Fruit fly (Drosophila melanogaster): ENCODE results near the gene Smn.
A peak's percentile ranks its signal among the peaks of the same experiment; 100 is the strongest.

DNA sequence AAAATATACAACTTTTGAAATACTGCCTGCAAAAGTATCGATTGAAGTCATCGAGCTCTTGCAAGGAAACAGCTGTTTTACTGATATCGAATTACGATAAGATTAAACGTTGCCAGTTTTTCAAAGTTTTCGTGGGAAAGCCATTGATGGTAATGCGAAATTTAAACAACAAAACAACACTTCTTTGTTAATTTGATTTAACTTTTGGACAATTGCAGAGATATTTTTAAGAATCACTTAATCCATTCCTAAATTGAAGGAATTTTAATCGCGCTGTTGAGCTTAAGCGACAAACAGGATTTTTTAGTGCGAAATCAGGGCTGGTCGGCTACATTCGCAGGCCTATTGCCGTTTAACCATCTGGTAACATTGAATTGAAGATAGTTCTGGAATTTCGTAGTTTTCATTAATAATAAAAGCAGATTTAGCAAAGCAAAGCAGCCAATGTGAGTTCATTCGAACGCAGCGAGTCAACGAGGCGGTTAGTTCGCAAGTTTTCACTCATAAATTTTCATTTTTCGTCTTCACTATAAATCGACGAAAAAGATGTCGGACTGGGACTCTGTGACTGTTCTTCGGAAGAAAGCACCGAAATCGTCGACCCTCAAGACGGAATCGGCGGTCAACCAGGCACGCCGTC, 6.9 kb downstream of the Smn start, which contains the start of gene mbf1:
- TF ChIP-seq CG8478 (optimal IDR thresholded peaks at IDR 0.05) (no peak), CTCF (optimal IDR thresholded peaks at IDR 0.05) (peak in 1 of 2 experiments; percentile 7)

All from S2 (cell line).